Worm (Caenorhabditis elegans) whole organism, L1 larva: ENCODE data around the gene mtl-1.

ENCODE experiments used
- C34B4.2 ChIP-seq: sonication (generic microtip); optimal IDR thresholded peaks from 2 replicates; lab custom pipeline; 2017; ENCODE audit warnings: mild to moderate bottlenecking, missing genetic modification characterization, missing compliant biosample characterization
- aha-1 ChIP-seq: fragments of 150-350 bp; optimal IDR thresholded peaks from 2 replicates; lab custom pipeline; 2014; ENCODE audit warnings: missing biosample characterization, missing genetic modification characterization
- ceh-82 ChIP-seq, 3 experiments: fragments of 150-350 bp in 1 of 3; sonication (generic microtip) in 2 of 3; optimal IDR thresholded peaks; 2 replicates each; lab custom pipeline; 2014 to 2017; ENCODE audit warnings: missing biosample characterization in 3 of 3, missing genetic modification characterization in 3 of 3
- jun-1 ChIP-seq: fragments of 150-350 bp; optimal IDR thresholded peaks from 2 replicates; lab custom pipeline; 2014; ENCODE audit warnings: missing biosample characterization, missing genetic modification reagents, missing genetic modification characterization
- lin-15B ChIP-seq: fragments of 150-350 bp; sonication (generic microtip); optimal IDR thresholded peaks from 3 replicates; lab custom pipeline; 2014; ENCODE audit warnings: missing biosample characterization, missing genetic modification characterization
- lin-35 ChIP-seq, 2 experiments: fragments of 150-350 bp; optimal IDR thresholded peaks; 2 replicates each; lab custom pipeline; 2014; ENCODE audit warnings: missing biosample characterization in 2 of 2, missing genetic modification characterization in 2 of 2, missing genetic modification reagents in 2 of 2
- nhr-12 ChIP-seq: sonication (generic microtip); optimal IDR thresholded peaks from 2 replicates; lab custom pipeline; 2017; ENCODE audit warnings: missing biosample characterization, missing genetic modification characterization
- nhr-237 ChIP-seq: fragments of 150-350 bp; optimal IDR thresholded peaks from 2 replicates; lab custom pipeline; 2014; ENCODE audit warnings: missing biosample characterization, missing genetic modification characterization
- sox-4 ChIP-seq: sonication (generic microtip); optimal IDR thresholded peaks from 2 replicates; lab custom pipeline; 2016; ENCODE audit warnings: missing genetic modification characterization, missing compliant biosample characterization
- zag-1 ChIP-seq: fragments of 150-350 bp; optimal IDR thresholded peaks from 2 replicates; lab custom pipeline; 2014; ENCODE audit warnings: missing biosample characterization, missing genetic modification characterization

DNA sequence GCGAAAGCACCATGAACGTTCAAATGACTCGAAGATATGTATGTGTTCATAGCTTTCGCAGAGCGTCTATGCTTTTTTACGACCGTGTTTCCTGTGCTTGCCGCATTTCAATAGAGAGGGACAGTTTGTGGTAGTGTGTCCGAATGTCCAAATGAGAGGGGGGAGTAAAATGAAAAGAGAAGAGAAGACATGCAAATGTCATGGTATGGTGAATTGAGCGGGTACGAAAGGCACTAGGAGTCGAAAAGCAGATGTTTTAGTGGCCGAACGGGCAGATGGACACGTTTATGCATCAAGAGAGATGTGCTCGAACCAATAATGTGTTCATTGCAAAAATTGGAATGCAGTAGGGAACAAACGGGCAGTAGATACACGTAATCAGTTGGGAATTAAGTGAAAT is 6.2 kb downstream of the mtl-1 start:
- TF ChIP-seq ceh-82 (tag; optimal IDR thresholded peaks at IDR 0.05; lab: Kevin White, UChicago) (no peak), aha-1 (no peak), jun-1 (tag; lab: Kevin White, UChicago) (no peak), sox-4 (tag; lab: Kevin White, UChicago) (no peak), zag-1 (tag; lab: Kevin White, UChicago) (no peak), nhr-237 (tag; lab: Kevin White, UChicago) (no peak), C34B4.2 (tag; lab: Kevin White, UChicago) (no peak), lin-35 (GFP tag; optimal IDR thresholded peaks at IDR 0.05; lab: Kevin White, UChicago) (no peak), lin-15B (tag; lab: Kevin White, UChicago) (no peak), nhr-12 (no peak)
